Worm (Caenorhabditis elegans): ENCODE data around the gene Y94H6A.5.

Y94H6A.5 gene

ce11 chrIV:2654965-2655364 lies 48.8 kb downstream of the Y94H6A.5 start:
- TF ChIP-seq snpc-4 (tag; optimal IDR thresholded peaks at IDR 0.05) (peak; percentile 17), ces-1 (GFP tag; optimal IDR thresholded peaks at IDR 0.05) (no peak)

DNA sequence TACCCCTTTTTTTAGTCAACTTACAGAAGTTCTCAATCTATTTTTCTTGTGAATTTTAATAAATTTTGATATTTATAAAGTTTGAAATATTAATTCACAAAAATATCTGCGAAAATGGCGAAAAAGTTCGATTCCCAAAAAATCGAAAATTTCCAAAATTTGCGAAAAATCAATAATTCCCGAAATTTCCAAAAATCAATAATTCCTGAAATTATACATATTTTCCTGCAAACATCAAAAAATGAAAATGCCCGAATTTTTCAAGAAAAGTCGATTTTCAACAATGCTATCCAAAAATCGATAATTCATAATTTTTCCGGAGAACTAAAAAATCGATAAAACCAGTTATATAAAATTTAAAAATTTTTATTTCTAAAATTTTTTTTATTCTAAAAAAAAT lies 53.7 kb downstream of the Y94H6A.5 start:
- no peak for TF ChIP-seq nhr-19 (GFP tag; conservative IDR thresholded peaks at IDR 0.05)

ce11 chrIV:2642673-2643072 lies 61.1 kb downstream of the Y94H6A.5 start, which contains the start of gene ric-8:
Gene ric-8 (plus strand): TSS chrIV:2642973.
- TF ChIP-seq efl-1 (optimal IDR thresholded peaks at IDR 0.05) (no peak), efl-1 (GFP tag; optimal IDR thresholded peaks at IDR 0.05 in 1 of 2) (peak in 1 of 2 experiments; percentile 3), dsc-1 (tag; optimal IDR thresholded peaks at IDR 0.05) (no peak)

- TF ChIP-seq ztf-11 (tag; optimal IDR thresholded peaks at IDR 0.05), result no peak
- peak in 1 of 2 experiments; percentile 35 for TF ChIP-seq lin-35 (GFP tag; optimal IDR thresholded peaks at IDR 0.05)
- peak in 1 of 2 experiments; percentile 0 for TF ChIP-seq lsy-2 (tag; optimal IDR thresholded peaks at IDR 0.05)
- peak; percentile 4 to 52 for TF ChIP-seq efl-1 (optimal IDR thresholded peaks at IDR 0.05)
- TF ChIP-seq efl-1 (GFP tag; optimal IDR thresholded peaks at IDR 0.05 in 1 of 2), result peak; percentile 62 to 66
- TF ChIP-seq swsn-7 (tag; optimal IDR thresholded peaks at IDR 0.05), result no peak
- peak in 2 of 3 experiments; percentile 8 to 50 for TF ChIP-seq dpl-1 (GFP tag; optimal IDR thresholded peaks at IDR 0.05)
These were observed 61.7 kb downstream of the Y94H6A.5 start for ce11 chrIV:2642054-2642453.

- no peak for TF ChIP-seq alr-1 (tag; optimal IDR thresholded peaks at IDR 0.05; ENCODE audit: borderline replicate concordance)
- TF ChIP-seq pag-3 (tag; optimal IDR thresholded peaks at IDR 0.05; ENCODE audit: borderline replicate concordance, insufficient read depth), result no peak
- peak; percentile 73 for TF ChIP-seq nhr-20 (tag; optimal IDR thresholded peaks at IDR 0.05)
- TF ChIP-seq hpl-2 (GFP tag; optimal IDR thresholded peaks at IDR 0.05), result no peak
- TF ChIP-seq zip-4 (GFP tag; optimal IDR thresholded peaks at IDR 0.05), result peak; percentile 53
- peak in 2 of 6 experiments; percentile 55 to 61 for TF ChIP-seq elt-3 (tag; optimal IDR thresholded peaks at IDR 0.05)
- TF ChIP-seq xbp-1 (tag; optimal IDR thresholded peaks at IDR 0.05), result peak; percentile 79
- TF ChIP-seq ceh-63 (GFP tag; optimal IDR thresholded peaks at IDR 0.05), result no peak
- peak; percentile 81 for TF ChIP-seq nhr-90 (tag; optimal IDR thresholded peaks at IDR 0.05; ENCODE audit: poor library complexity)
- no peak for TF ChIP-seq efl-3 (GFP tag; optimal IDR thresholded peaks at IDR 0.05)
- peak; percentile 80 for TF ChIP-seq lin-13 (GFP tag; optimal IDR thresholded peaks at IDR 0.05)
- TF ChIP-seq ama-1 (optimal IDR thresholded peaks at IDR 0.05), result no peak
- peak; percentile 53 for TF ChIP-seq ceh-8 (GFP tag; optimal IDR thresholded peaks at IDR 0.05)
- TF ChIP-seq nhr-77 (tag; optimal IDR thresholded peaks at IDR 0.05), result peak; percentile 43
- peak; percentile 92 for TF ChIP-seq lsy-2 (tag; optimal IDR thresholded peaks at IDR 0.05)
- no peak for TF ChIP-seq egl-27 (tag; optimal IDR thresholded peaks at IDR 0.05)
- TF ChIP-seq rnt-1 (tag; optimal IDR thresholded peaks at IDR 0.05), result peak; percentile 89
- peak; percentile 11 for TF ChIP-seq fkh-4 (tag; optimal IDR thresholded peaks at IDR 0.05; ENCODE audit: borderline replicate concordance)
- TF ChIP-seq skn-1 (tag; optimal IDR thresholded peaks at IDR 0.05), result peak; percentile 66
- no peak for TF ChIP-seq lin-14 (GFP tag; optimal IDR thresholded peaks at IDR 0.05)
- no peak for TF ChIP-seq unc-62 (GFP tag; optimal IDR thresholded peaks at IDR 0.05)
- TF ChIP-seq sptf-1 (tag; optimal IDR thresholded peaks at IDR 0.05), result no peak
- no peak for TF ChIP-seq zag-1 (tag; optimal IDR thresholded peaks at IDR 0.05)
- no peak for TF ChIP-seq ces-1 (GFP tag; optimal IDR thresholded peaks at IDR 0.05)
- TF ChIP-seq ztf-11 (tag; optimal IDR thresholded peaks at IDR 0.05), result peak in 1 of 2 experiments; percentile 67
- TF ChIP-seq mep-1 (tag; optimal IDR thresholded peaks at IDR 0.05), result peak; percentile 96
- TF ChIP-seq irx-1 (tag; optimal IDR thresholded peaks at IDR 0.05), result peak; percentile 73
- TF ChIP-seq mef-2 (tag; optimal IDR thresholded peaks at IDR 0.05), result no peak
- TF ChIP-seq F16B12.6 (tag; optimal IDR thresholded peaks at IDR 0.05), result peak; percentile 58
- TF ChIP-seq pax-3 (tag; optimal IDR thresholded peaks at IDR 0.05), result peak; percentile 72
- peak; percentile 82 for TF ChIP-seq unc-86 (tag; optimal IDR thresholded peaks at IDR 0.05)
- peak; percentile 92 to 94 (median 94) for TF ChIP-seq dpl-1 (GFP tag; optimal IDR thresholded peaks at IDR 0.05)
- TF ChIP-seq C34B4.2 (tag; optimal IDR thresholded peaks at IDR 0.05), result no peak
- TF ChIP-seq ceh-90 (tag; optimal IDR thresholded peaks at IDR 0.05), result peak; percentile 21
- TF ChIP-seq jun-1 (tag; optimal IDR thresholded peaks at IDR 0.05), result peak; percentile 65
- TF ChIP-seq sup-37 (GFP tag; optimal IDR thresholded peaks at IDR 0.05), result peak; percentile 13
- peak; percentile 3 for TF ChIP-seq elt-2 (tag; optimal IDR thresholded peaks at IDR 0.05)
These were observed 62.8 kb downstream of the Y94H6A.5 start, which contains the start of the genes mdf-2 and nduv-3 for ce11 chrIV:2640950-2641349. Gene mdf-2 (minus strand): TSS chrIV:2641125. Gene nduv-3 (plus strand): TSS chrIV:2641310.

Measured in whole organism, L1 larva.